Fruit fly (Drosophila melanogaster) whole organism, embryonic: ENCODE data around the gene rdog.

Source experiments
- Aef1 ChIP-seq: fragments of 200-800 bp; sonication (Bioruptor generic); IDR thresholded peaks from 3 replicates; pipeline ENCODE4 v1.3.6; 2022; ENCODE audit warnings: missing biosample characterization, missing genetic modification characterization
- Atf6 ChIP-seq: fragments of 200-800 bp; sonication (Bioruptor generic); IDR thresholded peaks from 2 replicates; pipeline ENCODE4 v1.3.6; 2022; ENCODE audit warnings: missing biosample characterization, missing genetic modification characterization
- B-H1 ChIP-seq: fragments of 200-800 bp; sonication (Bioruptor generic); IDR thresholded peaks from 3 replicates; pipeline ENCODE4 v1.3.6; 2022; ENCODE audit warnings: missing biosample characterization, missing genetic modification characterization
- Bdp1 ChIP-seq: fragments of 200-800 bp; sonication (Bioruptor generic); optimal IDR thresholded peaks from 3 replicates; lab custom pipeline; 2016; ENCODE audit warnings: missing biosample characterization, missing genetic modification characterization
- CG10959 ChIP-seq: fragments of 200-800 bp; sonication (Bioruptor generic); IDR thresholded peaks from 2 replicates; pipeline ENCODE4 v1.3.6; 2022; ENCODE audit warnings: missing biosample characterization, missing genetic modification characterization
- CG1233 ChIP-seq: fragments of 200-800 bp; sonication (Bioruptor generic); optimal IDR thresholded peaks from 4 replicates; lab custom pipeline; 2018; ENCODE audit warnings: missing biosample characterization, mild to moderate bottlenecking, missing genetic modification characterization
- CG12391 ChIP-seq: fragments of 200-800 bp; sonication (Bioruptor generic); optimal IDR thresholded peaks from 3 replicates; lab custom pipeline; 2018; ENCODE audit warnings: missing biosample characterization, mild to moderate bottlenecking, missing genetic modification characterization, moderate library complexity
- CG12744 ChIP-seq: fragments of 200-800 bp; sonication (Bioruptor generic); optimal IDR thresholded peaks from 2 replicates; lab custom pipeline; 2016; ENCODE audit warnings: missing biosample characterization, missing genetic modification characterization
- CG12769 ChIP-seq: fragments of 200-800 bp; sonication (Bioruptor generic); optimal IDR thresholded peaks from 2 replicates; lab custom pipeline; 2019; ENCODE audit warnings: missing biosample characterization, mild to moderate bottlenecking, missing genetic modification characterization, moderate library complexity
- CG14441 ChIP-seq: fragments of 200-800 bp; sonication (Bioruptor generic); IDR thresholded peaks from 2 replicates; pipeline ENCODE4 v1.3.6; 2022; ENCODE audit warnings: missing biosample characterization, missing genetic modification characterization
- CG16863 ChIP-seq: fragments of 200-800 bp; sonication (Bioruptor generic); optimal IDR thresholded peaks from 3 replicates; lab custom pipeline; 2016; ENCODE audit warnings: missing biosample characterization, missing genetic modification characterization
- CG18011 ChIP-seq: fragments of 200-800 bp; sonication (Bioruptor generic); optimal IDR thresholded peaks from 2 replicates; lab custom pipeline; 2017; ENCODE audit warnings: missing biosample characterization, missing genetic modification characterization, mild to moderate bottlenecking, moderate library complexity, missing genotype
- CG30020 ChIP-seq: fragments of 200-800 bp; optimal IDR thresholded peaks from 2 replicates; lab custom pipeline; 2019; ENCODE audit warnings: missing biosample characterization, mild to moderate bottlenecking, missing genetic modification characterization, moderate library complexity
- CG30431 ChIP-seq: fragments of 200-800 bp; sonication (Bioruptor generic); optimal IDR thresholded peaks from 2 replicates; lab custom pipeline; 2017; ENCODE audit warnings: missing biosample characterization, missing genetic modification characterization
- CG42726 ChIP-seq: fragments of 200-800 bp; sonication (Bioruptor generic); IDR thresholded peaks from 2 replicates; pipeline ENCODE4 v1.3.6; 2022; ENCODE audit warnings: missing biosample characterization, missing genetic modification characterization; ENCODE audit not compliant: partially characterized antibody
- CG7745 ChIP-seq: fragments of 200-800 bp; sonication (Bioruptor generic); optimal IDR thresholded peaks from 2 replicates; lab custom pipeline; 2018; ENCODE audit warnings: missing biosample characterization, mild to moderate bottlenecking, missing genetic modification characterization, moderate library complexity
- CG9797 ChIP-seq: fragments of 200-800 bp; sonication (Bioruptor generic); optimal IDR thresholded peaks from 3 replicates; lab custom pipeline; 2018; ENCODE audit warnings: missing biosample characterization, mild to moderate bottlenecking, missing genetic modification characterization
- CTCF ChIP-seq: fragments of 200-800 bp; sonication (Bioruptor generic); optimal IDR thresholded peaks from 2 replicates; lab custom pipeline; 2017; ENCODE audit warnings: missing biosample characterization, mild to moderate bottlenecking, missing genetic modification characterization, moderate library complexity
- Doc3 ChIP-seq: fragments of 200-800 bp; sonication (Bioruptor generic); IDR thresholded peaks from 3 replicates; pipeline ENCODE4 v1.3.6; 2022; ENCODE audit warnings: missing biosample characterization, missing genetic modification characterization; ENCODE audit not compliant: partially characterized antibody
- Elba2 ChIP-seq: fragments of 200-800 bp; sonication (Bioruptor generic); optimal IDR thresholded peaks from 3 replicates; lab custom pipeline; 2016; ENCODE audit warnings: missing biosample characterization, missing genetic modification characterization
- GATAe ChIP-seq: fragments of 200-800 bp; sonication (Bioruptor generic); conservative IDR thresholded peaks from 2 replicates; pipeline ENCODE4 v1.3.6; 2022; ENCODE audit warnings: missing biosample characterization, missing genetic modification characterization
- H15 ChIP-seq: fragments of 200-800 bp; sonication (Bioruptor generic); IDR thresholded peaks from 3 replicates; pipeline ENCODE4 v1.3.6; 2022; ENCODE audit warnings: missing biosample characterization, missing genetic modification characterization
- MBD-R2 ChIP-seq: fragments of 200-800 bp; sonication (Bioruptor generic); IDR thresholded peaks from 2 replicates; pipeline ENCODE4 v1.3.6; 2022; ENCODE audit warnings: missing biosample characterization, missing genetic modification characterization
- Nf-YB ChIP-seq: fragments of 200-800 bp; sonication (Bioruptor generic); optimal IDR thresholded peaks from 3 replicates; lab custom pipeline; 2019; ENCODE audit warnings: missing biosample characterization, mild to moderate bottlenecking, missing genetic modification characterization, moderate library complexity
- Pdp1 ChIP-seq, 2 experiments: fragments of 200-800 bp; sonication (Bioruptor generic); optimal IDR thresholded peaks; 3 replicates each; lab custom pipeline; 2016; ENCODE audit warnings: missing biosample characterization in 2 of 2, missing genetic modification characterization in 2 of 2, mild to moderate bottlenecking in 1 of 2, moderate library complexity in 1 of 2
- Rfx ChIP-seq: fragments of 200-800 bp; sonication (Bioruptor generic); IDR thresholded peaks from 2 replicates; pipeline ENCODE4 v1.3.6; 2022; ENCODE audit warnings: missing biosample characterization, missing genetic modification characterization
- Sry-β ChIP-seq: fragments of 200-800 bp; sonication (Bioruptor generic); optimal IDR thresholded peaks from 2 replicates; lab custom pipeline; 2018; ENCODE audit warnings: missing biosample characterization, mild to moderate bottlenecking, missing genetic modification characterization, moderate library complexity
- Xbp1 ChIP-seq: fragments of 200-800 bp; sonication (Bioruptor generic); optimal IDR thresholded peaks from 3 replicates; lab custom pipeline; 2016; ENCODE audit warnings: missing biosample characterization, mild to moderate bottlenecking, missing genetic modification characterization
- al ChIP-seq: fragments of 200-800 bp; sonication (Bioruptor generic); IDR thresholded peaks from 2 replicates; pipeline ENCODE4 v1.3.6; 2022; ENCODE audit warnings: missing biosample characterization, missing genetic modification characterization
- aop ChIP-seq: fragments of 200-800 bp; sonication (Bioruptor generic); IDR thresholded peaks from 2 replicates; pipeline ENCODE4 v1.3.6; 2022; ENCODE audit warnings: missing biosample characterization, missing genetic modification characterization
- br ChIP-seq: fragments of >200 bp; optimal IDR thresholded peaks from 2 replicates; lab custom pipeline; 2017
- cad ChIP-seq: fragments of >200 bp; optimal IDR thresholded peaks from 2 replicates; lab custom pipeline; 2017; ENCODE audit warnings: missing biosample characterization, missing genetic modification characterization
- dan ChIP-seq: fragments of 200-800 bp; sonication (Bioruptor generic); IDR thresholded peaks from 2 replicates; pipeline ENCODE4 v1.3.6; 2022; ENCODE audit warnings: missing biosample characterization, missing genetic modification characterization
- ems ChIP-seq: fragments of 200-800 bp; sonication (Bioruptor generic); optimal IDR thresholded peaks from 3 replicates; lab custom pipeline; 2016; ENCODE audit warnings: missing biosample characterization, missing genetic modification characterization
- ftz-f1 ChIP-seq: fragments of 200-800 bp; sonication (Bioruptor generic); optimal IDR thresholded peaks from 2 replicates; lab custom pipeline; 2016; ENCODE audit warnings: missing biosample characterization, missing genetic modification characterization
- gfzf ChIP-seq: fragments of 200-800 bp; sonication (Bioruptor generic); optimal IDR thresholded peaks from 2 replicates; lab custom pipeline; 2016; ENCODE audit warnings: missing biosample characterization, mild to moderate bottlenecking, missing genetic modification characterization, moderate library complexity
- h ChIP-seq: fragments of >200 bp; optimal IDR thresholded peaks from 2 replicates; lab custom pipeline; 2017
- hbn ChIP-seq: fragments of 200-800 bp; sonication (Bioruptor generic); IDR thresholded peaks from 2 replicates; pipeline ENCODE4 v1.3.6; 2022; ENCODE audit warnings: missing biosample characterization, missing genetic modification characterization; ENCODE audit not compliant: partially characterized antibody
- kay ChIP-seq: fragments of 200-800 bp; sonication (Bioruptor generic); optimal IDR thresholded peaks from 2 replicates; lab custom pipeline; 2016; ENCODE audit warnings: missing biosample characterization, missing genetic modification characterization
- kni ChIP-seq: fragments of 200-800 bp; sonication (Bioruptor generic); optimal IDR thresholded peaks from 3 replicates; lab custom pipeline; 2017; ENCODE audit warnings: mild to moderate bottlenecking, missing biosample characterization, missing genetic modification reagents, missing genetic modification characterization
- lab ChIP-seq: fragments of 200-800 bp; sonication (Bioruptor generic); optimal IDR thresholded peaks from 3 replicates; lab custom pipeline; 2017; ENCODE audit warnings: missing biosample characterization, missing genetic modification characterization, mild to moderate bottlenecking, moderate library complexity, missing genetic modification reagents
- odd ChIP-seq: fragments of 200-800 bp; sonication (Bioruptor generic); optimal IDR thresholded peaks from 2 replicates; lab custom pipeline; 2017; ENCODE audit warnings: missing biosample characterization, mild to moderate bottlenecking, missing genetic modification characterization
- otp ChIP-seq: fragments of 200-800 bp; sonication (Bioruptor generic); IDR thresholded peaks from 3 replicates; pipeline ENCODE4, ENCODE4 v1.3.6; 2022; ENCODE audit warnings: missing biosample characterization, missing genetic modification characterization
- peb ChIP-seq: fragments of 200-800 bp; sonication (Bioruptor generic); IDR thresholded peaks from 2 replicates; pipeline ENCODE4 v1.3.6; 2022; ENCODE audit warnings: missing biosample characterization, missing genetic modification characterization
- prd ChIP-seq, 3 experiments: fragments of >200 bp in 2 of 3; fragments of 200-800 bp in 1 of 3; sonication (Bioruptor generic) in 1 of 3; optimal IDR thresholded peaks in 2 of 3; IDR thresholded peaks in 1 of 3; 2 replicates in 2 of 3; 3 replicates in 1 of 3; pipeline versions ENCODE4 v1.3.6 to Lab custom; 2017 to 2022; ENCODE audit warnings: missing biosample characterization in 1 of 3, missing genetic modification characterization in 1 of 3
- sisA ChIP-seq: fragments of 200-800 bp; sonication (Bioruptor generic); IDR thresholded peaks from 2 replicates; pipeline ENCODE4 v1.3.6; 2022; ENCODE audit warnings: missing biosample characterization, missing genetic modification characterization
- so ChIP-seq: fragments of 200-800 bp; sonication (Bioruptor generic); IDR thresholded peaks from 3 replicates; pipeline ENCODE4 v1.3.6; 2022; ENCODE audit warnings: missing biosample characterization, missing genetic modification characterization
- tin ChIP-seq: fragments of 200-800 bp; sonication (Bioruptor generic); optimal IDR thresholded peaks from 3 replicates; lab custom pipeline; 2016; ENCODE audit warnings: missing biosample characterization, missing genetic modification characterization
- tll ChIP-seq, 2 experiments: fragments of 200-800 bp in 1 of 2; fragments of >200 bp in 1 of 2; sonication (Bioruptor generic) in 1 of 2; optimal IDR thresholded peaks; 2 replicates each; lab custom pipeline; 2017 to 2019; ENCODE audit warnings: missing biosample characterization in 2 of 2, missing genetic modification characterization in 2 of 2, mild to moderate bottlenecking in 1 of 2, moderate library complexity in 1 of 2
- unc-4 ChIP-seq: fragments of 200-800 bp; sonication (Bioruptor generic); IDR thresholded peaks from 2 replicates; pipeline ENCODE4 v1.3.6; 2022; ENCODE audit warnings: missing biosample characterization, missing genetic modification characterization; ENCODE audit not compliant: partially characterized antibody
- yki ChIP-seq: fragments of >200 bp; optimal IDR thresholded peaks from 3 replicates; lab custom pipeline; 2018

The rdog gene

DNA sequence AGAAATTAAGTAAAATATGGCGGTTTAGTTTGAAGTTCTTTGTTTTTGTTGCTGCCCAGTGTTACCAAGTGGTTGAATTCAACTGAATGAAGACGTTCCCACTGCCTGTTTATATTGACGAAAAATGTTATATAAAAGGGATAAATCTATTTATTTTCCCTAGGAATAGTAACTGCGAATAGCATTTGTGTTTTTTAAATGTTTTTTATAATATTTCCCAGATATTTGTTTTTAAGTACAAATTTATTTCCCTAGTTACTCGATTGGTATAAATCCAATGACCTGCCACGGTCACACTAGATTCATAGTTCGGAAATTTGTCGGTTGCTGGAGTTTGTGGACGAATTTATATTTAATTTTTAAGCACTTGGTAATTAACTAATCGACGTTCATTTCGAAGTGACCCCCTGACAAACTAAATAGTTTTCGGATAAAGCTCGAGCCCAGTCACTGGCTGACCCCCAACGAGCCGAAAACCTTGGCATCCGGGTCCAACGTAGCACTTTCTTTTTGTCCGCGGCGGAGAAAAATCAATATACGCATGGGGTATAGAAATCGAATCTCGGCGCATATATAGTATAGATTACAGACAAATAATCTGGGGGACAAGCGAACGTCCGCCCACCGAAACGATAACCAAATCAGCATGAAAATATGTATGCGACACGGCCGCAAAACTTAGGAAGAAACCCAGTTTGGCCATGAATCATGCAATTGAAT, 26.9 kb upstream of the rdog start, which contains the start of the genes dgt6 and Vha100-1 (continued):
- TF ChIP-seq tin (GFP tag; lab: Kevin White, UChicago) (peak; percentile 27), CG1233 (GFP tag; lab: Kevin White, UChicago) (no peak), CG14441 (GFP tag; lab: Robert Waterston, UW) (no peak), CG30431 (GFP tag; lab: Kevin White, UChicago) (no peak), Sry-β (GFP tag; lab: Kevin White, UChicago) (peak; percentile 14), al (no peak), CG18011 (GFP tag; lab: Kevin White, UChicago) (no peak), CG30020 (tag; lab: Kevin White, UChicago) (peak; percentile 70), so (GFP tag; lab: Robert Waterston, UW) (no peak), B-H1 (GFP tag; lab: Robert Waterston, UW) (no peak), Xbp1 (peak; percentile 19), tll (GFP tag; optimal IDR thresholded peaks at IDR 0.05; lab: Kevin White, UChicago) (no peak), CG16863 (no peak), odd (GFP tag; lab: Kevin White, UChicago) (no peak), Elba2 (GFP tag; lab: Kevin White, UChicago) (peak; percentile 11), CG7745 (no peak), kni (GFP tag; lab: Kevin White, UChicago) (no peak), h (lab: Kevin White, UChicago) (no peak), MBD-R2 (GFP tag; lab: Robert Waterston, UW) (peak; percentile 65), br (lab: Kevin White, UChicago) (no peak), yki (no peak), Nf-YB (no peak), kay (GFP tag; lab: Kevin White, UChicago) (peak; percentile 26), CG42726 (GFP tag; lab: Robert Waterston, UW) (no peak), Atf6 (GFP tag; lab: Robert Waterston, UW) (no peak), ftz-f1 (GFP tag; lab: Kevin White, UChicago) (no peak), CG10959 (no peak), otp (GFP tag; lab: Robert Waterston, UW) (no peak), ems (GFP tag; lab: Kevin White, UChicago) (peak; percentile 35), H15 (GFP tag; lab: Robert Waterston, UW) (no peak), Doc3 (GFP tag; lab: Robert Waterston, UW) (no peak), dan (no peak), CTCF (GFP tag; lab: Kevin White, UChicago) (peak; percentile 61), cad (GFP tag; lab: Kevin White, UChicago) (no peak), Rfx (GFP tag; lab: Robert Waterston, UW) (0 out of 2 replicates have a peak, but pooled peaks have one; percentile 8), lab (GFP tag; lab: Kevin White, UChicago) (peak; percentile 26), aop (GFP tag; lab: Robert Waterston, UW) (no peak), hbn (GFP tag; lab: Robert Waterston, UW) (no peak), sisA (GFP tag; lab: Robert Waterston, UW) (no peak), peb (GFP tag; lab: Robert Waterston, UW) (no peak), unc-4 (GFP tag; lab: Robert Waterston, UW) (0 out of 2 replicates have a peak, but pooled peaks have one; percentile 14), CG9797 (GFP tag; lab: Kevin White, UChicago) (peak; percentile 83), CG12744 (no peak), GATAe (no peak), CG12391 (tag; lab: Kevin White, UChicago) (peak; percentile 62), gfzf (GFP tag; lab: Kevin White, UChicago) (peak; percentile 84), Pdp1 (GFP tag; optimal IDR thresholded peaks at IDR 0.05; lab: Kevin White, UChicago) (peak in 1 of 2 experiments; percentile 61), CG12769 (no peak), Aef1 (peak; percentile 89), prd (optimal IDR thresholded peaks at IDR 0.05; lab: Kevin White, UChicago) (no peak), prd (GFP tag; IDR thresholded peaks at IDR 0.05; lab: Robert Waterston, UW) (peak; percentile 52; the same call in 1 of the 3 replicates), Bdp1 (GFP tag; lab: Kevin White, UChicago) (no peak)
